Worm (Caenorhabditis elegans): Measurements from ENCODE around the gene K08D12.8.

DNA sequence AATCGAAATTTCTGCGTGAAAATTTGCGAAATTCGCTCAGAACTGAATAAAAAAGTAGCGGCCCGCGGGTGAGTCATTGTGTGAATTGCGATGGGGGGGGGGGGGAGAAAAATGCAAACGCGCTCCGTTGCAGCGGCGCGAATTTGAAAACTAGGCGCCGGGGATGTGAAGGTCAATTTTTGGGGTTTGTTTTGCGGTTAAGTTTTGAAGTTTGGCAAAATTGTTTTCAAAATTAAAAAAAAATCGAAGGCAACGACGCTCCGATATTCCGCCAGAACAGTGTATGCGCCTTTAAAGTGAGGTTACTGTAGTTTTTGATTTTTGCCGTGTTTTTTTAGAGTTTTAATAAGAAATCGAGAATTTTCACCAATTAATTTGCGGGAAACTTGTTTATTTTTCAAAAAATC is 12.3 kb downstream of the K08D12.8 start:
- TF ChIP-seq dao-5 (tag; optimal IDR thresholded peaks at IDR 0.05) (no peak), him-1 (tag; optimal IDR thresholded peaks at IDR 0.05) (no peak)

All from whole organism, L4/young adult.